Fruit fly (Drosophila melanogaster) whole organism, embryonic: ENCODE measurements around the gene Utx.

ENCODE experiments used
- Antp ChIP-seq: fragments of 200-800 bp; sonication (Bioruptor generic); optimal IDR thresholded peaks from 3 replicates; lab custom pipeline; 2016; ENCODE audit warnings: missing biosample characterization, missing genetic modification characterization
- BEAF-32 ChIP-seq: fragments of 200-800 bp; sonication (Bioruptor generic); optimal IDR thresholded peaks from 3 replicates; lab custom pipeline; 2017; ENCODE audit warnings: missing biosample characterization, missing genetic modification characterization, mild to moderate bottlenecking, moderate library complexity, missing genetic modification reagents
- CG10431 ChIP-seq: fragments of 200-800 bp; sonication (Bioruptor generic); optimal IDR thresholded peaks from 3 replicates; lab custom pipeline; 2018; ENCODE audit warnings: missing biosample characterization, mild to moderate bottlenecking, missing genetic modification characterization
- CG11695 ChIP-seq: fragments of 200-800 bp; sonication (Bioruptor generic); IDR thresholded peaks from 3 replicates; pipeline ENCODE4 v1.3.6; 2022; ENCODE audit warnings: missing biosample characterization, missing genetic modification characterization
- CG14965 ChIP-seq: fragments of 200-800 bp; sonication (Bioruptor generic); optimal IDR thresholded peaks from 2 replicates; lab custom pipeline; 2016; ENCODE audit warnings: missing biosample characterization, missing genetic modification characterization, borderline replicate concordance
- CG15073 ChIP-seq: fragments of 200-800 bp; sonication (Bioruptor generic); optimal IDR thresholded peaks from 2 replicates; lab custom pipeline; 2016; ENCODE audit warnings: missing biosample characterization, missing genetic modification characterization
- CG15514 ChIP-seq: fragments of 200-800 bp; sonication (Bioruptor generic); optimal IDR thresholded peaks from 3 replicates; lab custom pipeline; 2017; ENCODE audit warnings: missing biosample characterization, missing genetic modification characterization, mild to moderate bottlenecking, moderate library complexity, missing genetic modification reagents
- CG17328 ChIP-seq: fragments of 200-800 bp; sonication (Bioruptor generic); IDR thresholded peaks from 2 replicates; pipeline ENCODE4 v1.3.6; 2022; ENCODE audit warnings: missing biosample characterization, missing genetic modification characterization
- CG17568 ChIP-seq: fragments of 200-800 bp; sonication (Bioruptor generic); optimal IDR thresholded peaks from 2 replicates; lab custom pipeline; 2018; ENCODE audit warnings: missing biosample characterization, mild to moderate bottlenecking, missing genetic modification characterization, moderate library complexity
- CG17829 ChIP-seq: fragments of 200-800 bp; optimal IDR thresholded peaks from 2 replicates; lab custom pipeline; 2019; ENCODE audit warnings: missing biosample characterization, mild to moderate bottlenecking, missing genetic modification characterization, moderate library complexity
- CG1832 ChIP-seq: fragments of 200-800 bp; sonication (Bioruptor generic); optimal IDR thresholded peaks from 2 replicates; lab custom pipeline; 2017; ENCODE audit warnings: missing biosample characterization, mild to moderate bottlenecking, missing genetic modification characterization, inconsistent platforms
- CG18764 ChIP-seq: fragments of 200-800 bp; sonication (Bioruptor generic); optimal IDR thresholded peaks from 3 replicates; lab custom pipeline; 2016; ENCODE audit warnings: missing biosample characterization, missing genetic modification characterization
- CG3726 ChIP-seq: fragments of 200-800 bp; sonication (Bioruptor generic); IDR thresholded peaks from 3 replicates; pipeline ENCODE4, ENCODE4 v1.3.6; 2022; ENCODE audit warnings: missing biosample characterization, missing genetic modification characterization
- CG3995 ChIP-seq: fragments of 200-800 bp; sonication (Bioruptor generic); optimal IDR thresholded peaks from 3 replicates; lab custom pipeline; 2016; ENCODE audit warnings: missing biosample characterization, missing genetic modification characterization
- CG4360 ChIP-seq: fragments of 200-800 bp; sonication (Bioruptor generic); IDR thresholded peaks from 2 replicates; pipeline ENCODE4 v1.3.6; 2022; ENCODE audit warnings: missing biosample characterization, missing genetic modification characterization
- CG4404 ChIP-seq: fragments of 200-800 bp; sonication (Bioruptor generic); IDR thresholded peaks from 2 replicates; pipeline ENCODE4 v1.3.6; 2022; ENCODE audit warnings: missing biosample characterization, missing genetic modification characterization
- CG5953 ChIP-seq: fragments of 200-800 bp; sonication (Bioruptor generic); IDR thresholded peaks from 2 replicates; pipeline ENCODE4 v1.3.6; 2022; ENCODE audit warnings: missing biosample characterization, missing genetic modification characterization
- CG7839 ChIP-seq: fragments of 200-800 bp; sonication (Bioruptor generic); optimal IDR thresholded peaks from 3 replicates; lab custom pipeline; 2018; ENCODE audit warnings: missing biosample characterization, mild to moderate bottlenecking, missing genetic modification characterization, moderate library complexity
- Dp ChIP-seq: fragments of 200-800 bp; sonication (Bioruptor generic); optimal IDR thresholded peaks from 2 replicates; lab custom pipeline; 2018; ENCODE audit warnings: missing biosample characterization, mild to moderate bottlenecking, missing genetic modification characterization, moderate library complexity
- Eip74EF ChIP-seq, 2 experiments: fragments of 200-800 bp in 1 of 2; fragments of >200 bp in 1 of 2; sonication (Bioruptor generic) in 1 of 2; optimal IDR thresholded peaks; 2 replicates each; lab custom pipeline; 2017 to 2019; ENCODE audit warnings: missing biosample characterization in 2 of 2, missing genetic modification characterization in 2 of 2, mild to moderate bottlenecking in 1 of 2, moderate library complexity in 1 of 2
- Ets65A ChIP-seq: fragments of 200-800 bp; sonication (Bioruptor generic); peaks from one replicate; lab custom pipeline; 2016; ENCODE audit warnings: missing biosample characterization, missing genetic modification characterization
- H2.0 ChIP-seq: fragments of 200-800 bp; sonication (Bioruptor generic); IDR thresholded peaks from 2 replicates; pipeline ENCODE4 v1.3.6; 2022; ENCODE audit warnings: missing biosample characterization, missing genetic modification characterization
- Hmx ChIP-seq: fragments of 200-800 bp; sonication (Bioruptor generic); optimal IDR thresholded peaks from 2 replicates; lab custom pipeline; 2016; ENCODE audit warnings: missing biosample characterization, missing genetic modification characterization
- Hr39 ChIP-seq: fragments of >200 bp; optimal IDR thresholded peaks from 2 replicates; lab custom pipeline; 2017
- Jarid2 ChIP-seq: fragments of 200-800 bp; sonication (Bioruptor generic); optimal IDR thresholded peaks from 3 replicates; lab custom pipeline; 2017; ENCODE audit warnings: mild to moderate bottlenecking, missing biosample characterization, missing genetic modification reagents, missing genetic modification characterization
- Kr ChIP-seq: fragments of 200-800 bp; sonication (Bioruptor generic); optimal IDR thresholded peaks from 2 replicates; lab custom pipeline; 2017; ENCODE audit warnings: missing biosample characterization, mild to moderate bottlenecking, missing genetic modification characterization
- Max ChIP-seq: fragments of 200-800 bp; sonication (Bioruptor generic); optimal IDR thresholded peaks from 2 replicates; lab custom pipeline; 2016; ENCODE audit warnings: missing biosample characterization, mild to moderate bottlenecking, missing genetic modification characterization
- Opbp ChIP-seq: fragments of 200-800 bp; sonication (Bioruptor generic); IDR thresholded peaks from 3 replicates; pipeline ENCODE4 v1.3.6; 2022; ENCODE audit warnings: missing biosample characterization, missing genetic modification characterization; ENCODE audit not compliant: partially characterized antibody
- PHDP ChIP-seq: fragments of 200-800 bp; sonication (Bioruptor generic); optimal IDR thresholded peaks from 3 replicates; lab custom pipeline; 2018; ENCODE audit warnings: missing biosample characterization, mild to moderate bottlenecking, missing genetic modification characterization, moderate library complexity
- Poxn ChIP-seq: fragments of 200-800 bp; sonication (Bioruptor generic); IDR thresholded peaks from 2 replicates; pipeline ENCODE4 v1.3.6; 2022; ENCODE audit warnings: missing biosample characterization, missing genetic modification characterization
- Trl ChIP-seq, 3 experiments: fragments of >200 bp in 2 of 3; fragments of 200-800 bp in 1 of 3; sonication (Bioruptor generic) in 1 of 3; optimal IDR thresholded peaks; 2 replicates in 1 of 3; 3 replicates in 2 of 3; lab custom pipeline; 2016 to 2017; ENCODE audit warnings: missing biosample characterization in 1 of 3, missing genetic modification characterization in 1 of 3
- ci ChIP-seq: fragments of 200-800 bp; sonication (Bioruptor generic); IDR thresholded peaks from 3 replicates; pipeline ENCODE4 v1.3.6; 2022; ENCODE audit warnings: missing biosample characterization, missing genetic modification characterization
- crol ChIP-seq: fragments of 200-800 bp; sonication (Bioruptor generic); IDR thresholded peaks from 2 replicates; pipeline ENCODE4 v1.3.6; 2022; ENCODE audit warnings: missing biosample characterization, missing genetic modification characterization
- da ChIP-seq: fragments of 200-800 bp; sonication (Bioruptor generic); optimal IDR thresholded peaks from 2 replicates; lab custom pipeline; 2016; ENCODE audit warnings: missing biosample characterization, missing genetic modification characterization
- fd102C ChIP-seq: fragments of 200-800 bp; sonication (Bioruptor generic); optimal IDR thresholded peaks from 2 replicates; lab custom pipeline; 2018; ENCODE audit warnings: missing biosample characterization, mild to moderate bottlenecking, missing genetic modification characterization, moderate library complexity
- fd3F ChIP-seq: fragments of 200-800 bp; sonication (Bioruptor generic); optimal IDR thresholded peaks from 2 replicates; lab custom pipeline; 2018; ENCODE audit warnings: missing biosample characterization, mild to moderate bottlenecking, missing genetic modification characterization, moderate library complexity
- h ChIP-seq: fragments of >200 bp; optimal IDR thresholded peaks from 2 replicates; lab custom pipeline; 2017
- hkb ChIP-seq, 2 experiments: fragments of 200-800 bp in 1 of 2; fragments of >200 bp in 1 of 2; sonication (Bioruptor generic) in 1 of 2; IDR thresholded peaks in 1 of 2; optimal IDR thresholded peaks in 1 of 2; 2 replicates each; pipeline versions ENCODE4 v1.3.6 to Lab custom; 2017 to 2022; ENCODE audit warnings: missing biosample characterization in 1 of 2, missing genetic modification characterization in 1 of 2
- jumu ChIP-seq: fragments of 200-800 bp; sonication (Bioruptor generic); optimal IDR thresholded peaks from 3 replicates; lab custom pipeline; 2016; ENCODE audit warnings: missing biosample characterization, missing genetic modification characterization
- knrl ChIP-seq: fragments of 200-800 bp; sonication (Bioruptor generic); IDR thresholded peaks from 3 replicates; pipeline ENCODE4 v1.3.6; 2022; ENCODE audit warnings: missing biosample characterization, missing genetic modification characterization; ENCODE audit not compliant: partially characterized antibody
- lab ChIP-seq: fragments of 200-800 bp; sonication (Bioruptor generic); optimal IDR thresholded peaks from 3 replicates; lab custom pipeline; 2017; ENCODE audit warnings: missing biosample characterization, missing genetic modification characterization, mild to moderate bottlenecking, moderate library complexity, missing genetic modification reagents
- lilli ChIP-seq: fragments of 200-800 bp; sonication (Bioruptor generic); optimal IDR thresholded peaks from 3 replicates; lab custom pipeline; 2016; ENCODE audit warnings: missing biosample characterization, missing genetic modification characterization
- lov ChIP-seq, 2 experiments: fragments of 200-800 bp in 1 of 2; fragments of >200 bp in 1 of 2; sonication (Bioruptor generic) in 1 of 2; IDR thresholded peaks in 1 of 2; optimal IDR thresholded peaks in 1 of 2; 2 replicates in 1 of 2; 3 replicates in 1 of 2; pipeline versions ENCODE4 v1.3.6 to Lab custom; 2017 to 2022; ENCODE audit warnings: missing biosample characterization in 1 of 2, missing genetic modification characterization in 1 of 2
- mld ChIP-seq: fragments of 200-800 bp; sonication (Bioruptor generic); IDR thresholded peaks from 3 replicates; pipeline ENCODE4 v1.3.6; 2022; ENCODE audit warnings: missing biosample characterization, missing genetic modification characterization; ENCODE audit not compliant: partially characterized antibody
- nau ChIP-seq: fragments of 200-800 bp; sonication (Bioruptor generic); optimal IDR thresholded peaks from 3 replicates; lab custom pipeline; 2017; ENCODE audit warnings: missing biosample characterization, mild to moderate bottlenecking, missing genetic modification characterization, missing genetic modification reagents
- odd ChIP-seq: fragments of 200-800 bp; sonication (Bioruptor generic); optimal IDR thresholded peaks from 2 replicates; lab custom pipeline; 2017; ENCODE audit warnings: missing biosample characterization, mild to moderate bottlenecking, missing genetic modification characterization
- sob ChIP-seq: fragments of 200-800 bp; sonication (Bioruptor generic); IDR thresholded peaks from 2 replicates; pipeline ENCODE4 v1.3.6; 2022; ENCODE audit warnings: missing biosample characterization, missing genetic modification characterization
- tap ChIP-seq: fragments of 200-800 bp; optimal IDR thresholded peaks from 3 replicates; lab custom pipeline; 2019; ENCODE audit warnings: missing biosample characterization, mild to moderate bottlenecking, missing genetic modification characterization, moderate library complexity
- tx ChIP-seq: fragments of 200-800 bp; sonication (Bioruptor generic); optimal IDR thresholded peaks from 2 replicates; lab custom pipeline; 2016; ENCODE audit warnings: missing biosample characterization, missing genetic modification characterization
- z ChIP-seq: fragments of 200-800 bp; sonication (Bioruptor generic); IDR thresholded peaks from 3 replicates; pipeline ENCODE4 v1.3.6; 2022; ENCODE audit warnings: missing biosample characterization, missing genetic modification characterization

Utx gene

dm6 chr2L:10250441-10250847, 28.2 kb downstream of the Utx start, which contains the start of the genes bsk and CG31717 (continued):
- peak; percentile 7 for TF ChIP-seq lilli (GFP tag; lab: Kevin White, UChicago)
- TF ChIP-seq jumu (GFP tag; lab: Kevin White, UChicago) = no peak
- peak; percentile 38 for TF ChIP-seq CG17829
- no peak for TF ChIP-seq CG11695 (GFP tag; lab: Robert Waterston, UW)
- no peak for TF ChIP-seq Opbp (GFP tag; lab: Robert Waterston, UW)
- TF ChIP-seq CG14965 (GFP tag; lab: Kevin White, UChicago) = no peak
- TF ChIP-seq lov (optimal IDR thresholded peaks at IDR 0.05; lab: Kevin White, UChicago) = no peak
- TF ChIP-seq lov (GFP tag; IDR thresholded peaks at IDR 0.05; lab: Robert Waterston, UW) = no peak
- no peak for TF ChIP-seq PHDP (tag; lab: Kevin White, UChicago)
- no peak; the same call in 2 of the 3 replicates for TF ChIP-seq knrl (GFP tag; lab: Robert Waterston, UW)
- TF ChIP-seq Poxn (GFP tag; lab: Robert Waterston, UW) = no peak
- TF ChIP-seq Hr39 (lab: Kevin White, UChicago) = no peak
- TF ChIP-seq ci (GFP tag; lab: Robert Waterston, UW) = no peak
- no peak for TF ChIP-seq Jarid2 (GFP tag; lab: Kevin White, UChicago)
- TF ChIP-seq CG4404 (GFP tag; lab: Robert Waterston, UW) = no peak
- TF ChIP-seq h (lab: Kevin White, UChicago) = no peak
- peak; percentile 62 for TF ChIP-seq CG3995 (GFP tag; lab: Kevin White, UChicago)
- no peak for TF ChIP-seq CG1832 (GFP tag; lab: Kevin White, UChicago)
- TF ChIP-seq CG17328 (GFP tag; lab: Robert Waterston, UW) = no peak
- TF ChIP-seq lab (GFP tag; lab: Kevin White, UChicago) = no peak
- peak; percentile 21 for TF ChIP-seq Dp (GFP tag; lab: Kevin White, UChicago)
- TF ChIP-seq sob (GFP tag; lab: Robert Waterston, UW) = no peak
- TF ChIP-seq tap (tag; lab: Kevin White, UChicago) = no peak
- TF ChIP-seq da (GFP tag; lab: Kevin White, UChicago) = no peak
- no peak for TF ChIP-seq tx (GFP tag; lab: Kevin White, UChicago)
- TF ChIP-seq z (GFP tag; lab: Robert Waterston, UW) = no peak
- TF ChIP-seq Max (GFP tag; lab: Kevin White, UChicago) = no peak
- no peak for TF ChIP-seq CG10431 (GFP tag; lab: Kevin White, UChicago)
- no peak for TF ChIP-seq Antp (GFP tag; lab: Kevin White, UChicago)
- no peak for TF ChIP-seq CG7839 (tag; lab: Kevin White, UChicago)
- no peak for TF ChIP-seq CG3726 (GFP tag; lab: Robert Waterston, UW)
- TF ChIP-seq CG4360 (GFP tag; lab: Robert Waterston, UW) = peak; percentile 53; the same call in 1 of the 2 replicates
- no peak for TF ChIP-seq nau
- TF ChIP-seq crol (GFP tag; lab: Robert Waterston, UW) = no peak
- TF ChIP-seq odd (GFP tag; lab: Kevin White, UChicago) = no peak
- no peak for TF ChIP-seq CG17568 (GFP tag; lab: Kevin White, UChicago)
- peak; percentile 60 for TF ChIP-seq Kr
- no peak for TF ChIP-seq fd3F (GFP tag; lab: Kevin White, UChicago)
- TF ChIP-seq CG15514 (GFP tag; lab: Kevin White, UChicago) = no peak
- TF ChIP-seq CG5953 = no peak
- TF ChIP-seq Ets65A (GFP tag; lab: Kevin White, UChicago) = no peak
- no peak for TF ChIP-seq Trl (optimal IDR thresholded peaks at IDR 0.05; lab: Kevin White, UChicago)
- no peak for TF ChIP-seq Trl (GFP tag; optimal IDR thresholded peaks at IDR 0.05; lab: Kevin White, UChicago)
- TF ChIP-seq CG15073 (GFP tag; lab: Kevin White, UChicago) = no peak
- no peak for TF ChIP-seq H2.0
- TF ChIP-seq CG18764 (GFP tag; lab: Kevin White, UChicago) = no peak
- no peak for TF ChIP-seq mld (GFP tag; lab: Robert Waterston, UW)
- peak; percentile 19 for TF ChIP-seq Hmx
- no peak for TF ChIP-seq Eip74EF (GFP tag; optimal IDR thresholded peaks at IDR 0.05; lab: Kevin White, UChicago)
- TF ChIP-seq fd102C (GFP tag; lab: Kevin White, UChicago) = no peak
- peak; percentile 77 for TF ChIP-seq BEAF-32 (GFP tag; lab: Kevin White, UChicago)
- no peak for TF ChIP-seq hkb (optimal IDR thresholded peaks at IDR 0.05; lab: Kevin White, UChicago)
- no peak for TF ChIP-seq hkb (GFP tag; IDR thresholded peaks at IDR 0.05; lab: Robert Waterston, UW)
